Fruit fly (Drosophila melanogaster): ENCODE measurements around the gene Hsc70-2.
A peak's percentile ranks its signal among the peaks of the same experiment; 100 is the strongest.

DNA sequence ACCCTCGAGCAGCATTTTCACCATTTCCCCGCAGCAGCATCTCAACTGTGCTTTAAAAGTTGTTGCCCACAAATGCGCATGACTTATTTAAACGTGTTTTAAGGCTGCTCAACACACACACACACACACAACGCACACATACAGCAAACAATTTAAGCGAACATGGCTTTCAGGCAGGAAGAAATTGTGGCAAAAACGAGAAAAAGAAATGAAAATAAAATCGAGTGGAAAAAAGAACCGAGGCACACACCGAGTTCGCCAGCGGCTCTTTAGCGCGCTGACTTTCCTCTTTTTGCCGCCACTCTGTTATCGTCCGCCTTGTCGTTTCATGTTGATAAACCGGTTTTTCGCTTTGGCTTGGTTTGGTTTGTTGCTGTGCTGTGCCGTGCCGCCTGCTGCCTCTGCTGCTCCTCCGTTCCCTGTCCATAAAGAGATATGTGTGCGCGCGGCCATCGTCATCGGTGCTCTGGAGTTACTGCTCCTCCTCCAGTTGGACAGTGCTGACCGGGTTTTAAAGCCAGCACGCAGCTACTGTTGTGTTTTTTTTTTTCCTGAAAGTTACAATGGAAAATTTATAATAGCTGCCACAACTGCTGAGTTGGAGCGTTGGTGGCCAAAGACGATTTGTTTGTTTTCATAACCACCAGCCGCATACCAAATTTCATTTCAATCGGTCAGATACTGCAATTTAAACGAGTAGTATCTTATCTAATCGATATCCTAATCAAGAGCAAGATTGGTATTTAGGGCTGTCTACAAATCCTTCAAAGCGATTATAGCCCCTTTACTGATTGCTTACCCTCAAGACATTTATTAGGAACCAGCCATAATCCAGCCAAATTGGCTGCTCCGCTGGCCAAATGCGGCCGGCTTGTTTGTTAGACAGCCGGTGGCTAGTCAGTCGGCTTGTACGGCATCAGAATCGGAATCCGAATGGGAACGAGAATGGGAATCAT lies 28.5 kb upstream of the Hsc70-2 start:
- peak; percentile 70 for TF ChIP-seq exex (tag; optimal IDR thresholded peaks at IDR 0.05)
- no peak for TF ChIP-seq CG4282 (GFP tag; optimal IDR thresholded peaks at IDR 0.05)
- peak; percentile 7 for TF ChIP-seq CG12155 (GFP tag; optimal IDR thresholded peaks at IDR 0.05)
- no peak for TF ChIP-seq BEAF-32 (GFP tag; optimal IDR thresholded peaks at IDR 0.05)
- TF ChIP-seq ttk (GFP tag; IDR thresholded peaks at IDR 0.05): no peak
- TF ChIP-seq CG30431 (GFP tag; optimal IDR thresholded peaks at IDR 0.05): no peak
- TF ChIP-seq CG9437 (GFP tag; optimal IDR thresholded peaks at IDR 0.05): no peak
- peak; percentile 39; the same call in 1 of the 3 replicates for TF ChIP-seq CG34422 (GFP tag; IDR thresholded peaks at IDR 0.05)
- TF ChIP-seq lola (GFP tag; optimal IDR thresholded peaks at IDR 0.05): no peak

Measured in whole organism, embryonic.